Worm (Caenorhabditis elegans) whole organism, young adult: ENCODE results near the gene ppk-2.

Experiments used
- D2030.7 ChIP-seq: fragments of 200-800 bp; sonication (Bioruptor generic); IDR thresholded peaks from 2 replicates; pipeline ENCODE4 v1.3.6; 2022; ENCODE audit warnings: missing genetic modification reagents, missing genetic modification characterization, missing compliant biosample characterization
- F37B4.10 ChIP-seq: fragments of 200-800 bp; sonication (Bioruptor generic); IDR thresholded peaks from 2 replicates; pipeline ENCODE4 v1.3.6; 2022; ENCODE audit warnings: missing genetic modification characterization, missing compliant biosample characterization
- F39B2.1 ChIP-seq: fragments of 200-800 bp; sonication (Bioruptor generic); IDR thresholded peaks from 2 replicates; pipeline ENCODE4 v1.3.6; 2022; ENCODE audit warnings: missing genetic modification reagents, missing genetic modification characterization, missing compliant biosample characterization
- ama-1 ChIP-seq, 3 experiments: fragments of 150-350 bp in 1 of 3; sonication (generic microtip) in 2 of 3; optimal IDR thresholded peaks; 2 replicates each; lab custom pipeline; 2014 to 2018; ENCODE audit warnings: missing biosample characterization in 2 of 3, missing genetic modification characterization in 2 of 3, missing genetic modification reagents in 2 of 3
- him-1 ChIP-seq: sonication (generic microtip); optimal IDR thresholded peaks from 2 replicates; lab custom pipeline; 2016; ENCODE audit warnings: missing genotype, missing genetic modification reagents, missing genetic modification characterization, missing compliant biosample characterization
- hsf-1 ChIP-seq: fragments of 200-800 bp; sonication (Bioruptor generic); IDR thresholded peaks from 2 replicates; pipeline ENCODE4 v1.3.6; 2022; ENCODE audit warnings: missing genetic modification reagents, missing genetic modification characterization, missing compliant biosample characterization
- lin-26 ChIP-seq: fragments of 200-800 bp; sonication (Bioruptor generic); IDR thresholded peaks from 2 replicates; pipeline ENCODE4 v1.3.6; 2022; ENCODE audit warnings: missing genetic modification reagents, missing genetic modification characterization, missing compliant biosample characterization
- mxl-1 ChIP-seq: sonication (generic microtip); optimal IDR thresholded peaks from 2 replicates; lab custom pipeline; 2016; ENCODE audit warnings: missing genetic modification characterization, missing compliant biosample characterization
- sea-2 ChIP-seq: fragments of 200-800 bp; sonication (Bioruptor generic); IDR thresholded peaks from 2 replicates; pipeline ENCODE4 v1.3.6; 2022; ENCODE audit warnings: missing genetic modification characterization, missing compliant biosample characterization
- unc-62 ChIP-seq: fragments of 150-350 bp; optimal IDR thresholded peaks from 2 replicates; lab custom pipeline; 2014; ENCODE audit warnings: missing biosample characterization, missing genetic modification reagents, missing genetic modification characterization
- ztf-18 ChIP-seq: sonication (generic microtip); optimal IDR thresholded peaks from 2 replicates; lab custom pipeline; 2016; ENCODE audit warnings: missing genotype, mild to moderate bottlenecking, missing genetic modification characterization, missing compliant biosample characterization

ce11 chrIII:2129377-2129776 is 27.3 kb downstream of the ppk-2 start:
- no peak for TF ChIP-seq lin-26
- TF ChIP-seq F39B2.1 (GFP tag; lab: Robert Waterston, UW): no peak
- no peak for TF ChIP-seq unc-62 (GFP tag; lab: Kevin White, UChicago)
- no peak for TF ChIP-seq mxl-1
- no peak for TF ChIP-seq ama-1 (optimal IDR thresholded peaks at IDR 0.05; lab: Kevin White, UChicago)
- no peak for TF ChIP-seq ama-1 (GFP tag; optimal IDR thresholded peaks at IDR 0.05; lab: Kevin White, UChicago)
- no peak for TF ChIP-seq sea-2 (GFP tag; lab: Robert Waterston, UW)
- no peak for TF ChIP-seq F37B4.10
- TF ChIP-seq D2030.7 (GFP tag; lab: Robert Waterston, UW): no peak
- TF ChIP-seq hsf-1 (GFP tag; lab: Robert Waterston, UW): no peak
- no peak for TF ChIP-seq ztf-18 (tag; lab: Kevin White, UChicago)
- TF ChIP-seq him-1: no peak
